Fruit fly (Drosophila melanogaster) whole organism, pupa: ENCODE measurements around the gene CG14062.

Experiments
- CG10348 ChIP-seq: fragments of 200-800 bp; sonication (Bioruptor generic); IDR thresholded peaks from 2 replicates; pipeline ENCODE4 v1.3.6; 2022; ENCODE audit warnings: missing biosample characterization, missing genetic modification characterization
- CG12605 ChIP-seq: fragments of 200-800 bp; sonication (Bioruptor generic); IDR thresholded peaks from 2 replicates; pipeline ENCODE4 v1.3.6; 2022; ENCODE audit warnings: missing biosample characterization, missing genetic modification characterization
- CG13204 ChIP-seq: fragments of 200-800 bp; sonication (Bioruptor generic); optimal IDR thresholded peaks from 2 replicates; lab custom pipeline; 2018; ENCODE audit warnings: missing biosample characterization, mild to moderate bottlenecking, missing genetic modification characterization, moderate library complexity
- CG14655 ChIP-seq: fragments of 200-800 bp; sonication (Bioruptor generic); optimal IDR thresholded peaks from 3 replicates; lab custom pipeline; 2017; ENCODE audit warnings: mild to moderate bottlenecking, missing biosample characterization, missing genetic modification reagents, missing genetic modification characterization
- CG15710 ChIP-seq: fragments of 200-800 bp; sonication (Bioruptor generic); optimal IDR thresholded peaks from 2 replicates; lab custom pipeline; 2018; ENCODE audit warnings: missing biosample characterization, mild to moderate bottlenecking, missing genetic modification characterization, moderate library complexity
- CG32121 ChIP-seq: fragments of 200-800 bp; sonication (Bioruptor generic); IDR thresholded peaks from 2 replicates; pipeline ENCODE4 v1.3.6; 2022; ENCODE audit warnings: missing biosample characterization, missing genetic modification characterization
- CG4496 ChIP-seq: fragments of 200-800 bp; sonication (Bioruptor generic); IDR thresholded peaks from 3 replicates; pipeline ENCODE4 v1.3.6; 2022; ENCODE audit warnings: missing biosample characterization, missing genetic modification characterization
- CG8301 ChIP-seq: fragments of 200-800 bp; sonication (Bioruptor generic); optimal IDR thresholded peaks from 2 replicates; lab custom pipeline; 2018; ENCODE audit warnings: missing biosample characterization, mild to moderate bottlenecking, missing genetic modification characterization
- CG9948 ChIP-seq: fragments of 200-800 bp; sonication (Bioruptor generic); optimal IDR thresholded peaks from 2 replicates; lab custom pipeline; 2018; ENCODE audit warnings: missing biosample characterization, mild to moderate bottlenecking, missing genetic modification characterization, moderate library complexity
- EcR ChIP-seq: fragments of 200-800 bp; sonication (Bioruptor generic); optimal IDR thresholded peaks from 3 replicates; lab custom pipeline; 2019; ENCODE audit warnings: missing biosample characterization, missing genetic modification characterization, mild to moderate bottlenecking, moderate library complexity, missing genetic modification reagents
- Pif1A ChIP-seq: fragments of 200-800 bp; sonication (Bioruptor generic); optimal IDR thresholded peaks from 3 replicates; lab custom pipeline; 2016; ENCODE audit warnings: missing biosample characterization, missing genetic modification characterization
- fd96Ca ChIP-seq: fragments of 200-800 bp; sonication (Bioruptor generic); IDR thresholded peaks from 3 replicates; pipeline ENCODE4 v1.3.6; 2022; ENCODE audit warnings: missing biosample characterization, missing genetic modification characterization

dm6 chr3R:28623115-28623514, 19.6 kb downstream of the CG14062 start:
- TF ChIP-seq Pif1A (GFP tag; lab: Kevin White, UChicago) (no peak), CG9948 (tag; lab: Kevin White, UChicago) (no peak), CG32121 (GFP tag; lab: Robert Waterston, UW) (no peak), CG14655 (no peak), CG4496 (no peak), CG13204 (no peak), EcR (GFP tag; lab: Kevin White, UChicago) (no peak), CG15710 (tag; lab: Kevin White, UChicago) (no peak), CG12605 (GFP tag; lab: Robert Waterston, UW) (no peak), CG10348 (GFP tag; lab: Robert Waterston, UW) (no peak), CG8301 (tag; lab: Kevin White, UChicago) (no peak), fd96Ca (no peak)
